Fruit fly (Drosophila melanogaster): ENCODE results near the gene snsl.
A peak's percentile ranks its signal among the peaks of the same experiment; 100 is the strongest.

snsl gene

DNA sequence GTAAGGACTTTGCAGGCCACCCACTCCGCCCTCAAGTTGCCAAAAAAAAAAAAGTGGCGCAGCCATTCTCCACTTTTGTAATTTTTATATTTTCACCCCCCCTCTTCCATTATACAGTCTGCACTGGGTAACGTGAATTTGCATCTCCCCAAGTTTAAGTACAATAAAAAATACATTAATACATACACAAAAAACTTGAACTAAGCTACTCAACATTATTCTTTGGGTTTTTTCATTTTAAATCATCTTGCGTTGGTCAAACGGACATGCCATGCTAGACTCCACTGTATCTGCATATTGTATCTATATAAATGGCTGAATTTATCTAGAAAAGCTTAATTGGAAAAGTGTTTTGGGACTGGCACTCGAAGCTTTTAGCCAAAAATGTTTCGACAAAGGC is 45.1 kb downstream of the snsl start (continued):
- TF ChIP-seq klu (GFP tag; IDR thresholded peaks at IDR 0.05) = no peak
- TF ChIP-seq cato (GFP tag; optimal IDR thresholded peaks at IDR 0.05; ENCODE audit: borderline replicate concordance) = no peak
- TF ChIP-seq kni (GFP tag; optimal IDR thresholded peaks at IDR 0.05) = no peak
- no peak for TF ChIP-seq CG14710 (tag; optimal IDR thresholded peaks at IDR 0.05)
- no peak for TF ChIP-seq CrebB (tag; optimal IDR thresholded peaks at IDR 0.05)
- no peak for TF ChIP-seq CG11398 (GFP tag; optimal IDR thresholded peaks at IDR 0.05)
- peak; percentile 38; the same call in 1 of the 2 replicates for TF ChIP-seq Drgx (GFP tag; IDR thresholded peaks at IDR 0.05)
- TF ChIP-seq crp (GFP tag; optimal IDR thresholded peaks at IDR 0.05) = no peak
- no peak for TF ChIP-seq ash1 (GFP tag; optimal IDR thresholded peaks at IDR 0.05)
- TF ChIP-seq mld (GFP tag; IDR thresholded peaks at IDR 0.05; ENCODE audit: partially characterized antibody) = no peak
- no peak for TF ChIP-seq gfzf (GFP tag; optimal IDR thresholded peaks at IDR 0.05)
- TF ChIP-seq CG17361 (GFP tag; IDR thresholded peaks at IDR 0.05) = no peak; the same call in 2 of the 3 replicates
- no peak for TF ChIP-seq wek (GFP tag; optimal IDR thresholded peaks at IDR 0.05)
- no peak for TF ChIP-seq mirr (GFP tag; optimal IDR thresholded peaks at IDR 0.05)
- TF ChIP-seq CG6689 (GFP tag; IDR thresholded peaks at IDR 0.05) = peak; percentile 65
- no peak for TF ChIP-seq CG9876 (GFP tag; optimal IDR thresholded peaks at IDR 0.05)
- TF ChIP-seq schlank (tag; optimal IDR thresholded peaks at IDR 0.05) = no peak
- TF ChIP-seq CG18262 (tag; optimal IDR thresholded peaks at IDR 0.05) = peak; percentile 27
- no peak for TF ChIP-seq MTF-1 (GFP tag; optimal IDR thresholded peaks at IDR 0.05; ENCODE audit: borderline replicate concordance)
- peak; percentile 41; the same call in 2 of the 3 replicates for TF ChIP-seq B-H1 (GFP tag; IDR thresholded peaks at IDR 0.05)
- no peak for TF ChIP-seq MESR4 (GFP tag; optimal IDR thresholded peaks at IDR 0.05)
- no peak for TF ChIP-seq p53 (GFP tag; optimal IDR thresholded peaks at IDR 0.05)
- TF ChIP-seq nau (GFP tag; optimal IDR thresholded peaks at IDR 0.05) = no peak
- no peak for TF ChIP-seq Hmx (GFP tag; optimal IDR thresholded peaks at IDR 0.05)
- TF ChIP-seq Side (GFP tag; optimal IDR thresholded peaks at IDR 0.05) = no peak
- TF ChIP-seq zf30C (GFP tag; optimal IDR thresholded peaks at IDR 0.05) = no peak
- no peak for TF ChIP-seq Neu2 (GFP tag; optimal IDR thresholded peaks at IDR 0.05; ENCODE audit: borderline replicate concordance)
- TF ChIP-seq slou (GFP tag; optimal IDR thresholded peaks at IDR 0.05) = no peak
- no peak for TF ChIP-seq gce (GFP tag; IDR thresholded peaks at IDR 0.05)
- TF ChIP-seq Sry-δ (GFP tag; optimal IDR thresholded peaks at IDR 0.05) = no peak
- TF ChIP-seq knrl (GFP tag; IDR thresholded peaks at IDR 0.05; ENCODE audit: partially characterized antibody) = no peak
- no peak for TF ChIP-seq her (GFP tag; optimal IDR thresholded peaks at IDR 0.05)
- TF ChIP-seq BEAF-32 (GFP tag; optimal IDR thresholded peaks at IDR 0.05) = no peak
- TF ChIP-seq CHES-1-like (GFP tag; optimal IDR thresholded peaks at IDR 0.05) = no peak
- TF ChIP-seq Aef1 (GFP tag; IDR thresholded peaks at IDR 0.05) = peak; percentile 38; the same call in 1 of the 3 replicates
- TF ChIP-seq NFAT (GFP tag; IDR thresholded peaks at IDR 0.05) = peak; percentile 49; the same call in 1 of the 2 replicates
- TF ChIP-seq CG14667 (GFP tag; IDR thresholded peaks at IDR 0.05) = peak; percentile 54
- peak; percentile 11 for TF ChIP-seq bcd (GFP tag; optimal IDR thresholded peaks at IDR 0.05)
- TF ChIP-seq CG8388 (GFP tag; optimal IDR thresholded peaks at IDR 0.05) = no peak
- TF ChIP-seq Dbx (GFP tag; IDR thresholded peaks at IDR 0.05) = 0 out of 3 replicates have a peak, but pooled peaks have one; percentile 27
- peak; percentile 50; the same call in 1 of the 2 replicates for TF ChIP-seq E2f1 (GFP tag; IDR thresholded peaks at IDR 0.05)
- no peak for TF ChIP-seq zen2 (GFP tag; IDR thresholded peaks at IDR 0.05; ENCODE audit: partially characterized antibody)
- no peak for TF ChIP-seq NC2α (GFP tag; optimal IDR thresholded peaks at IDR 0.05)
- TF ChIP-seq CG11504 (tag; optimal IDR thresholded peaks at IDR 0.05) = no peak
- TF ChIP-seq Mad (GFP tag; optimal IDR thresholded peaks at IDR 0.05) = no peak
- no peak for TF ChIP-seq HLH4C (GFP tag; IDR thresholded peaks at IDR 0.05; ENCODE audit: partially characterized antibody)
- TF ChIP-seq unc-4 (GFP tag; IDR thresholded peaks at IDR 0.05; ENCODE audit: partially characterized antibody) = no peak
- no peak for TF ChIP-seq rib (GFP tag; IDR thresholded peaks at IDR 0.05)
- peak; percentile 64 for TF ChIP-seq Fer1 (GFP tag; optimal IDR thresholded peaks at IDR 0.05)
- no peak for TF ChIP-seq h (optimal IDR thresholded peaks at IDR 0.05)
- TF ChIP-seq pho (GFP tag; optimal IDR thresholded peaks at IDR 0.05) = no peak

Data from whole organism, embryonic.